Fruit fly (Drosophila melanogaster): ENCODE measurements around the gene CG10445.
A peak's percentile ranks its signal among the peaks of the same experiment; 100 is the strongest.

The CG10445 gene

dm6 chr3R:7967801-7968200, 47.7 kb upstream of the CG10445 start (continued):
- no peak for TF ChIP-seq HLH106 (tag; optimal IDR thresholded peaks at IDR 0.05)
- TF ChIP-seq Hnf4 (GFP tag; optimal IDR thresholded peaks at IDR 0.05) = no peak
- TF ChIP-seq Abd-B (GFP tag; optimal IDR thresholded peaks at IDR 0.05) = no peak
- no peak for TF ChIP-seq Mio (GFP tag; optimal IDR thresholded peaks at IDR 0.05)
- TF ChIP-seq usp (GFP tag; optimal IDR thresholded peaks at IDR 0.05) = no peak
- no peak for TF ChIP-seq Sp1 (GFP tag; optimal IDR thresholded peaks at IDR 0.05)
- no peak for TF ChIP-seq CG9705 (GFP tag; optimal IDR thresholded peaks at IDR 0.05)
- TF ChIP-seq Dif (GFP tag; optimal IDR thresholded peaks at IDR 0.05; ENCODE audit: partially characterized antibody) = peak; percentile 93

dm6 chr3R:7967347-7967746, 47.2 kb upstream of the CG10445 start, which contains the start of gene dsx:
Gene dsx (minus strand): TSS chr3R:7967408.
- peak; percentile 24 for TF ChIP-seq psq (GFP tag; optimal IDR thresholded peaks at IDR 0.05)
- TF ChIP-seq sage (GFP tag; optimal IDR thresholded peaks at IDR 0.05) = no peak
- no peak for TF ChIP-seq Jra (GFP tag; optimal IDR thresholded peaks at IDR 0.05)
- peak; percentile 31 for TF ChIP-seq CG9705 (GFP tag; optimal IDR thresholded peaks at IDR 0.05)
- TF ChIP-seq woc (GFP tag; optimal IDR thresholded peaks at IDR 0.05) = peak; percentile 60
- TF ChIP-seq Sp1 (GFP tag; optimal IDR thresholded peaks at IDR 0.05) = no peak
- no peak for TF ChIP-seq ey (GFP tag; optimal IDR thresholded peaks at IDR 0.05)
- peak; percentile 40 for TF ChIP-seq dmrt93B (GFP tag; optimal IDR thresholded peaks at IDR 0.05)

- no peak for TF ChIP-seq GATAd (GFP tag; optimal IDR thresholded peaks at IDR 0.05)
- TF ChIP-seq dl (GFP tag; optimal IDR thresholded peaks at IDR 0.05; ENCODE audit: insufficient read depth in 1 of 2, partially characterized antibody in 2 of 2) = peak in 1 of 2 experiments; percentile 13
- TF ChIP-seq foxo (GFP tag; optimal IDR thresholded peaks at IDR 0.05) = no peak
- TF ChIP-seq pan (optimal IDR thresholded peaks at IDR 0.05) = no peak
- peak; percentile 77 for TF ChIP-seq Dif (GFP tag; optimal IDR thresholded peaks at IDR 0.05; ENCODE audit: partially characterized antibody)
- TF ChIP-seq sage (GFP tag; optimal IDR thresholded peaks at IDR 0.05) = no peak
- TF ChIP-seq CG9705 (GFP tag; optimal IDR thresholded peaks at IDR 0.05) = no peak
- peak; percentile 62 for TF ChIP-seq Vsx2 (GFP tag; optimal IDR thresholded peaks at IDR 0.05; ENCODE audit: partially characterized antibody)
- TF ChIP-seq h (GFP tag; optimal IDR thresholded peaks at IDR 0.05) = no peak
- TF ChIP-seq Abd-B (GFP tag; optimal IDR thresholded peaks at IDR 0.05) = no peak
- TF ChIP-seq woc (GFP tag; optimal IDR thresholded peaks at IDR 0.05) = no peak
These were observed 46.6 kb upstream of the CG10445 start for dm6 chr3R:7966544-7967264.

dm6 chr3R:7964751-7965319, 44.7 kb upstream of the CG10445 start:
- TF ChIP-seq tai (GFP tag; optimal IDR thresholded peaks at IDR 0.05) (no peak), CG32264 (GFP tag; optimal IDR thresholded peaks at IDR 0.05) (no peak), fru (GFP tag; optimal IDR thresholded peaks at IDR 0.05) (peak; percentile 23), Jra (GFP tag; optimal IDR thresholded peaks at IDR 0.05) (no peak), Dif (GFP tag; optimal IDR thresholded peaks at IDR 0.05; ENCODE audit: partially characterized antibody) (peak; percentile 60), foxo (GFP tag; optimal IDR thresholded peaks at IDR 0.05) (no peak), jim (GFP tag; optimal IDR thresholded peaks at IDR 0.05) (no peak), lola (GFP tag; optimal IDR thresholded peaks at IDR 0.05) (no peak), Rel (GFP tag; optimal IDR thresholded peaks at IDR 0.05) (no peak), Rel (tag; optimal IDR thresholded peaks at IDR 0.05) (no peak), Vsx2 (GFP tag; optimal IDR thresholded peaks at IDR 0.05; ENCODE audit: partially characterized antibody) (no peak), CrebA (GFP tag; optimal IDR thresholded peaks at IDR 0.05; ENCODE audit: borderline replicate concordance) (no peak), OdsH (GFP tag; optimal IDR thresholded peaks at IDR 0.05) (no peak), Sp1 (GFP tag; optimal IDR thresholded peaks at IDR 0.05) (no peak), psq (GFP tag; optimal IDR thresholded peaks at IDR 0.05) (peak; percentile 33), dmrt93B (GFP tag; optimal IDR thresholded peaks at IDR 0.05) (no peak), Hr78 (GFP tag; optimal IDR thresholded peaks at IDR 0.05) (no peak), Myc (optimal IDR thresholded peaks at IDR 0.05) (no peak), Hr83 (GFP tag; optimal IDR thresholded peaks at IDR 0.05; ENCODE audit: poor library complexity, severe bottlenecking) (no peak), CG9705 (GFP tag; optimal IDR thresholded peaks at IDR 0.05) (no peak), dsf (GFP tag; optimal IDR thresholded peaks at IDR 0.05; ENCODE audit: borderline replicate concordance) (no peak), HLH106 (tag; optimal IDR thresholded peaks at IDR 0.05) (no peak), woc (GFP tag; optimal IDR thresholded peaks at IDR 0.05) (no peak), br (GFP tag; optimal IDR thresholded peaks at IDR 0.05) (peak; percentile 29), h (GFP tag; optimal IDR thresholded peaks at IDR 0.05) (no peak), Abd-B (GFP tag; optimal IDR thresholded peaks at IDR 0.05) (no peak), usp (GFP tag; optimal IDR thresholded peaks at IDR 0.05) (no peak), sage (GFP tag; optimal IDR thresholded peaks at IDR 0.05) (no peak)
